Worm (Caenorhabditis elegans) whole organism, young adult: Measurements from ENCODE around the gene F11A10.5.

Experiments used
- B0261.1 ChIP-seq: sonication (generic microtip); optimal IDR thresholded peaks from 2 replicates; lab custom pipeline; 2016; ENCODE audit warnings: mild to moderate bottlenecking, missing genetic modification characterization, moderate library complexity, missing compliant biosample characterization
- C17E4.6 ChIP-seq: fragments of 200-800 bp; sonication (Bioruptor generic); IDR thresholded peaks from 2 replicates; pipeline ENCODE4 v1.3.6; 2022; ENCODE audit warnings: missing genetic modification reagents, missing genetic modification characterization, missing compliant biosample characterization
- D2030.7 ChIP-seq: fragments of 200-800 bp; sonication (Bioruptor generic); IDR thresholded peaks from 2 replicates; pipeline ENCODE4 v1.3.6; 2022; ENCODE audit warnings: missing genetic modification reagents, missing genetic modification characterization, missing compliant biosample characterization
- F33H1.4 ChIP-seq: fragments of 200-800 bp; sonication (Bioruptor generic); IDR thresholded peaks from 2 replicates; pipeline ENCODE4 v1.3.6; 2022; ENCODE audit warnings: missing genetic modification reagents, missing genetic modification characterization, missing compliant biosample characterization
- F49E8.2 ChIP-seq: sonication (generic microtip); optimal IDR thresholded peaks from 3 replicates; lab custom pipeline; 2017; ENCODE audit warnings: missing genetic modification characterization, mild to moderate bottlenecking, missing compliant biosample characterization, antibody characterized with exemption, moderate library complexity; ENCODE audit not compliant: insufficient read depth
- F57C9.4 ChIP-seq: sonication (generic microtip); optimal IDR thresholded peaks from 2 replicates; lab custom pipeline; 2017; ENCODE audit warnings: mild to moderate bottlenecking, missing genetic modification characterization, missing compliant biosample characterization
- Y53F4B.3 ChIP-seq: fragments of 200-800 bp; sonication (Bioruptor generic); IDR thresholded peaks from 2 replicates; pipeline ENCODE4 v1.3.6; 2022; ENCODE audit warnings: missing genetic modification reagents, missing genetic modification characterization, missing compliant biosample characterization
- Y95B8A.8 ChIP-seq: fragments of 200-800 bp; sonication (Bioruptor generic); IDR thresholded peaks from 2 replicates; pipeline ENCODE4 v1.3.6; 2022; ENCODE audit warnings: missing genetic modification reagents, missing genetic modification characterization, missing compliant biosample characterization
- ZK185.1 ChIP-seq: sonication (generic microtip); optimal IDR thresholded peaks from 2 replicates; lab custom pipeline; 2016; ENCODE audit warnings: mild to moderate bottlenecking, missing genetic modification characterization, missing compliant biosample characterization; ENCODE audit not compliant: poor library complexity, severe bottlenecking
- attf-3 ChIP-seq: fragments of 200-800 bp; sonication (Bioruptor generic); conservative IDR thresholded peaks from 2 replicates; pipeline ENCODE4 v1.3.6; 2022; ENCODE audit warnings: missing genetic modification reagents, missing genetic modification characterization, missing compliant biosample characterization
- cebp-1 ChIP-seq, 2 experiments: fragments of 200-800 bp in 1 of 2; sonication (Bioruptor generic) in 1 of 2; sonication (generic microtip) in 1 of 2; IDR thresholded peaks in 1 of 2; optimal IDR thresholded peaks in 1 of 2; 2 replicates each; pipeline versions ENCODE4 v1.3.6 to Lab custom; 2017 to 2022; ENCODE audit warnings: missing compliant biosample characterization in 2 of 2, missing genetic modification characterization in 2 of 2, mild to moderate bottlenecking in 1 of 2, missing genetic modification reagents in 1 of 2, moderate library complexity in 1 of 2
- ceh-91 ChIP-seq: fragments of 200-800 bp; sonication (Bioruptor generic); IDR thresholded peaks from 2 replicates; pipeline ENCODE4 v1.3.6; 2022; ENCODE audit warnings: missing genetic modification reagents, missing genetic modification characterization, missing compliant biosample characterization
- dpl-1 ChIP-seq: fragments of 150-350 bp; optimal IDR thresholded peaks from 2 replicates; lab custom pipeline; 2014; ENCODE audit warnings: missing biosample characterization, missing genetic modification reagents, missing genetic modification characterization
- efl-1 ChIP-seq: fragments of 150-350 bp; optimal IDR thresholded peaks from 2 replicates; lab custom pipeline; 2014; ENCODE audit warnings: missing biosample characterization, missing genetic modification reagents, missing genetic modification characterization
- ekl-4 ChIP-seq: fragments of 200-800 bp; sonication (Bioruptor generic); IDR thresholded peaks from 2 replicates; pipeline ENCODE4 v1.3.6; 2022; ENCODE audit warnings: missing genetic modification reagents, missing genetic modification characterization, missing compliant biosample characterization
- fkh-3 ChIP-seq: sonication (generic microtip); optimal IDR thresholded peaks from 2 replicates; lab custom pipeline; 2016; ENCODE audit warnings: mild to moderate bottlenecking, missing genetic modification characterization, missing compliant biosample characterization
- him-1 ChIP-seq: sonication (generic microtip); optimal IDR thresholded peaks from 2 replicates; lab custom pipeline; 2016; ENCODE audit warnings: missing genotype, missing genetic modification reagents, missing genetic modification characterization, missing compliant biosample characterization
- let-526 ChIP-seq: fragments of 200-800 bp; sonication (Bioruptor generic); IDR thresholded peaks from 2 replicates; pipeline ENCODE4 v1.3.6; 2022; ENCODE audit warnings: missing genetic modification reagents, missing genetic modification characterization, missing compliant biosample characterization
- let-607 ChIP-seq, 2 experiments: fragments of 200-800 bp in 1 of 2; sonication (Bioruptor generic) in 1 of 2; sonication (generic microtip) in 1 of 2; optimal IDR thresholded peaks; 2 replicates each; lab custom pipeline; 2016 to 2018; ENCODE audit warnings: mild to moderate bottlenecking in 2 of 2, missing compliant biosample characterization in 2 of 2, missing genetic modification characterization in 2 of 2, moderate library complexity in 2 of 2, missing genotype in 1 of 2
- lir-1 ChIP-seq: fragments of 200-800 bp; sonication (Bioruptor generic); conservative IDR thresholded peaks from 2 replicates; pipeline ENCODE4 v1.3.6; 2022; ENCODE audit warnings: missing genetic modification reagents, missing genetic modification characterization, missing compliant biosample characterization
- lsl-1 ChIP-seq: fragments of 200-800 bp; sonication (Bioruptor generic); optimal IDR thresholded peaks from 2 replicates; lab custom pipeline; 2018; ENCODE audit warnings: mild to moderate bottlenecking, missing genetic modification characterization, moderate library complexity, missing compliant biosample characterization
- madf-3 ChIP-seq: fragments of 200-800 bp; sonication (Bioruptor generic); IDR thresholded peaks from 2 replicates; pipeline ENCODE4 v1.3.6; 2022; ENCODE audit warnings: missing genetic modification reagents, missing genetic modification characterization, missing compliant biosample characterization
- madf-6 ChIP-seq: fragments of 200-800 bp; sonication (Bioruptor generic); IDR thresholded peaks from 2 replicates; pipeline ENCODE4 v1.3.6; 2022; ENCODE audit warnings: missing genetic modification reagents, missing genetic modification characterization, missing compliant biosample characterization
- madf-8 ChIP-seq: fragments of 200-800 bp; sonication (Bioruptor generic); conservative IDR thresholded peaks from 2 replicates; pipeline ENCODE4 v1.3.6; 2022; ENCODE audit warnings: missing genetic modification reagents, missing genetic modification characterization, missing compliant biosample characterization
- nhr-179 ChIP-seq: sonication (generic microtip); optimal IDR thresholded peaks from 2 replicates; lab custom pipeline; 2016; ENCODE audit warnings: mild to moderate bottlenecking, missing genetic modification characterization, missing compliant biosample characterization
- nhr-27 ChIP-seq: fragments of 200-800 bp; sonication (Bioruptor generic); optimal IDR thresholded peaks from 2 replicates; lab custom pipeline; 2018; ENCODE audit warnings: mild to moderate bottlenecking, missing genetic modification characterization, moderate library complexity, missing compliant biosample characterization
- pbrm-1 ChIP-seq: fragments of 200-800 bp; sonication (Bioruptor generic); IDR thresholded peaks from 2 replicates; pipeline ENCODE4 v1.3.6; 2022; ENCODE audit warnings: missing genetic modification reagents, missing genetic modification characterization, missing compliant biosample characterization
- rpc-1 ChIP-seq, 2 experiments: fragments of 150-350 bp in 1 of 2; sonication (generic microtip) in 1 of 2; optimal IDR thresholded peaks; 2 replicates each; lab custom pipeline; 2014 to 2018; ENCODE audit warnings: missing biosample characterization in 1 of 2, missing genetic modification characterization in 1 of 2, missing genetic modification reagents in 1 of 2, missing genotype in 1 of 2
- snpc-3.4 ChIP-seq: sonication (generic microtip); optimal IDR thresholded peaks from 2 replicates; lab custom pipeline; 2017; ENCODE audit warnings: missing genetic modification characterization, mild to moderate bottlenecking, missing compliant biosample characterization, antibody characterized with exemption, moderate library complexity, missing genotype, missing genetic modification reagents
- somi-1 ChIP-seq: fragments of 200-800 bp; sonication (Bioruptor generic); optimal IDR thresholded peaks from 2 replicates; lab custom pipeline; 2018; ENCODE audit warnings: mild to moderate bottlenecking, missing genetic modification characterization, missing compliant biosample characterization
- xnd-1 ChIP-seq: sonication (generic microtip); optimal IDR thresholded peaks from 2 replicates; lab custom pipeline; 2016; ENCODE audit warnings: missing genotype, missing genetic modification reagents, missing genetic modification characterization, missing compliant biosample characterization
- ztf-18 ChIP-seq: sonication (generic microtip); optimal IDR thresholded peaks from 2 replicates; lab custom pipeline; 2016; ENCODE audit warnings: missing genotype, mild to moderate bottlenecking, missing genetic modification characterization, missing compliant biosample characterization
- ztf-22 ChIP-seq: fragments of 200-800 bp; sonication (Bioruptor generic); optimal IDR thresholded peaks from 2 replicates; lab custom pipeline; 2018; ENCODE audit warnings: mild to moderate bottlenecking, missing genetic modification characterization, moderate library complexity, missing compliant biosample characterization
- ztf-28 ChIP-seq: fragments of 200-800 bp; sonication (Bioruptor generic); IDR thresholded peaks from 2 replicates; pipeline ENCODE4 v1.3.6; 2022; ENCODE audit warnings: missing genetic modification reagents, missing genetic modification characterization, missing compliant biosample characterization

Gene F11A10.5

ce11 chrIV:12124314-12125084, 30.6 kb downstream of the F11A10.5 start, which contains the start of gene dhhc-6 (continued):
- TF ChIP-seq nhr-27 (tag; lab: Kevin White, UChicago) = no peak
- peak; percentile 58; the same call in 1 of the 2 replicates for TF ChIP-seq Y95B8A.8 (GFP tag; lab: Robert Waterston, UW)
- no peak for TF ChIP-seq B0261.1 (tag; lab: Kevin White, UChicago)

- TF ChIP-seq him-1 (tag; lab: Kevin White, UChicago) = peak; percentile 30
- no peak for TF ChIP-seq nhr-27 (tag; lab: Kevin White, UChicago)
- no peak for TF ChIP-seq fkh-3 (tag; lab: Kevin White, UChicago)
- no peak for TF ChIP-seq somi-1 (GFP tag; lab: Kevin White, UChicago)
- TF ChIP-seq ztf-28 (GFP tag; lab: Robert Waterston, UW) = no peak
- no peak for TF ChIP-seq madf-3 (GFP tag; lab: Robert Waterston, UW)
- TF ChIP-seq madf-8 = peak; percentile 43; the same call in 1 of the 2 replicates
- TF ChIP-seq pbrm-1 = no peak
- no peak for TF ChIP-seq ztf-22
- TF ChIP-seq rpc-1 (optimal IDR thresholded peaks at IDR 0.05; lab: Kevin White, UChicago) = no peak
- no peak for TF ChIP-seq rpc-1 (tag; optimal IDR thresholded peaks at IDR 0.05; lab: Kevin White, UChicago)
- TF ChIP-seq dpl-1 (GFP tag; lab: Kevin White, UChicago) = no peak
- TF ChIP-seq lir-1 (GFP tag; lab: Robert Waterston, UW) = no peak
- no peak for TF ChIP-seq attf-3 (GFP tag; lab: Robert Waterston, UW)
- TF ChIP-seq F49E8.2 (tag; lab: Kevin White, UChicago) = peak; percentile 18
- no peak for TF ChIP-seq ekl-4
- TF ChIP-seq xnd-1 (tag; lab: Kevin White, UChicago) = peak; percentile 67
- no peak for TF ChIP-seq efl-1 (GFP tag; lab: Kevin White, UChicago)
- no peak for TF ChIP-seq ZK185.1 (tag; lab: Kevin White, UChicago)
- TF ChIP-seq D2030.7 (GFP tag; lab: Robert Waterston, UW) = peak; percentile 33; the same call in 1 of the 2 replicates
- no peak for TF ChIP-seq C17E4.6
- no peak for TF ChIP-seq snpc-3.4
- no peak for TF ChIP-seq nhr-179 (tag; lab: Kevin White, UChicago)
- no peak for TF ChIP-seq ztf-18 (tag; lab: Kevin White, UChicago)
- TF ChIP-seq let-607 (tag; optimal IDR thresholded peaks at IDR 0.05; lab: Kevin White, UChicago) = no peak
- TF ChIP-seq F33H1.4 (GFP tag; lab: Robert Waterston, UW) = peak; percentile 83
- no peak for TF ChIP-seq F57C9.4
- TF ChIP-seq let-526 (GFP tag; lab: Robert Waterston, UW) = no peak
- TF ChIP-seq Y53F4B.3 (GFP tag; lab: Robert Waterston, UW) = no peak
- no peak for TF ChIP-seq ceh-91 (GFP tag; lab: Robert Waterston, UW)
- no peak for TF ChIP-seq cebp-1 (GFP tag; IDR thresholded peaks at IDR 0.05; lab: Robert Waterston, UW)
- no peak for TF ChIP-seq cebp-1 (tag; optimal IDR thresholded peaks at IDR 0.05; lab: Kevin White, UChicago)
- peak; percentile 74 for TF ChIP-seq madf-6 (GFP tag; lab: Robert Waterston, UW)
- TF ChIP-seq lsl-1 (GFP tag; lab: Kevin White, UChicago) = peak; percentile 90
- TF ChIP-seq, all 124 proteins: peak for 8
These were observed 33.0 kb downstream of the F11A10.5 start for ce11 chrIV:12126740-12127472.
